Worm (Caenorhabditis elegans) whole organism, L3 larva: ENCODE data around the gene C46E10.8.
A peak's percentile ranks its signal among the peaks of the same experiment; 100 is the strongest.

Experiments used
- R02D3.7 ChIP-seq: fragments of 150-350 bp; optimal IDR thresholded peaks from 2 replicates; lab custom pipeline; 2014; ENCODE audit warnings: missing biosample characterization, missing genetic modification characterization
- ZK546.5 ChIP-seq: sonication (generic microtip); optimal IDR thresholded peaks from 2 replicates; lab custom pipeline; 2017; ENCODE audit warnings: missing biosample characterization, missing genetic modification characterization
- ama-1 ChIP-seq: fragments of 150-350 bp; optimal IDR thresholded peaks from 2 replicates; lab custom pipeline; 2018
- ceh-16 ChIP-seq: sonication (generic microtip); optimal IDR thresholded peaks from 2 replicates; lab custom pipeline; 2017; ENCODE audit warnings: missing biosample characterization, missing genetic modification characterization
- ceh-28 ChIP-seq: fragments of 150-350 bp; optimal IDR thresholded peaks from 2 replicates; lab custom pipeline; 2014; ENCODE audit warnings: missing biosample characterization, missing genetic modification reagents, missing genetic modification characterization
- ceh-9 ChIP-seq: sonication (generic microtip); optimal IDR thresholded peaks from 2 replicates; lab custom pipeline; 2018; ENCODE audit warnings: missing biosample characterization, missing genetic modification characterization
- daf-12 ChIP-seq: fragments of 150-350 bp; optimal IDR thresholded peaks from 2 replicates; lab custom pipeline; 2014; ENCODE audit warnings: missing biosample characterization, missing genetic modification reagents, missing genetic modification characterization
- egl-5 ChIP-seq: fragments of 150-350 bp; optimal IDR thresholded peaks from 2 replicates; lab custom pipeline; 2017; ENCODE audit warnings: missing biosample characterization, missing genetic modification reagents, missing genetic modification characterization, inconsistent platforms
- elt-1 ChIP-seq: fragments of 150-350 bp; optimal IDR thresholded peaks from 2 replicates; lab custom pipeline; 2014; ENCODE audit warnings: missing biosample characterization, missing genetic modification characterization
- elt-2 ChIP-seq: sonication (generic microtip); optimal IDR thresholded peaks from 2 replicates; lab custom pipeline; 2016; ENCODE audit warnings: missing genetic modification reagents, mild to moderate bottlenecking, missing genetic modification characterization, missing compliant biosample characterization
- eor-1 ChIP-seq, 2 experiments: fragments of 150-350 bp; optimal IDR thresholded peaks; 2 replicates each; lab custom pipeline; 2014 to 2018; ENCODE audit warnings: missing biosample characterization in 2 of 2, missing genetic modification characterization in 2 of 2
- fkh-10 ChIP-seq: sonication (generic microtip); optimal IDR thresholded peaks from 2 replicates; lab custom pipeline; 2017; ENCODE audit warnings: missing biosample characterization, missing genetic modification reagents, missing genetic modification characterization
- fkh-2 ChIP-seq: fragments of 150-350 bp; optimal IDR thresholded peaks from 2 replicates; lab custom pipeline; 2014; ENCODE audit warnings: missing biosample characterization, missing genetic modification reagents, missing genetic modification characterization
- jun-1 ChIP-seq: fragments of 150-350 bp; optimal IDR thresholded peaks from 2 replicates; lab custom pipeline; 2014; ENCODE audit warnings: missing biosample characterization, missing genetic modification reagents, missing genetic modification characterization
- lin-15B ChIP-seq: fragments of 150-350 bp; optimal IDR thresholded peaks from 2 replicates; lab custom pipeline; 2014; ENCODE audit warnings: missing biosample characterization, missing genetic modification characterization
- lin-39 ChIP-seq: fragments of 150-350 bp; optimal IDR thresholded peaks from 2 replicates; lab custom pipeline; 2018; ENCODE audit warnings: missing biosample characterization, missing genetic modification reagents, missing genetic modification characterization
- nfya-1 ChIP-seq: sonication (generic microtip); optimal IDR thresholded peaks from 2 replicates; lab custom pipeline; 2017; ENCODE audit warnings: missing genetic modification characterization, mild to moderate bottlenecking, missing compliant biosample characterization, antibody characterized with exemption, moderate library complexity; ENCODE audit not compliant: insufficient read depth
- nhr-11 ChIP-seq: fragments of 150-350 bp; optimal IDR thresholded peaks from 2 replicates; lab custom pipeline; 2014; ENCODE audit warnings: missing biosample characterization, missing genetic modification characterization
- nhr-12 ChIP-seq: fragments of 150-350 bp; optimal IDR thresholded peaks from 2 replicates; lab custom pipeline; 2014; ENCODE audit warnings: missing biosample characterization, missing genetic modification characterization
- nhr-23 ChIP-seq: fragments of 150-350 bp; optimal IDR thresholded peaks from 2 replicates; lab custom pipeline; 2014; ENCODE audit warnings: missing biosample characterization, missing genetic modification reagents, missing genetic modification characterization
- nhr-237 ChIP-seq: fragments of 150-350 bp; optimal IDR thresholded peaks from 2 replicates; lab custom pipeline; 2014; ENCODE audit warnings: missing biosample characterization, missing genetic modification characterization
- nhr-25 ChIP-seq: sonication (generic microtip); optimal IDR thresholded peaks from 2 replicates; lab custom pipeline; 2017; ENCODE audit warnings: missing biosample characterization, missing genetic modification characterization
- nhr-43 ChIP-seq: sonication (generic microtip); optimal IDR thresholded peaks from 2 replicates; lab custom pipeline; 2016; ENCODE audit warnings: mild to moderate bottlenecking, missing genetic modification characterization, missing compliant biosample characterization; ENCODE audit not compliant: poor library complexity, severe bottlenecking
- nhr-67 ChIP-seq: fragments of 150-350 bp; optimal IDR thresholded peaks from 2 replicates; lab custom pipeline; 2014; ENCODE audit warnings: missing biosample characterization, missing genetic modification characterization
- nhr-77 ChIP-seq: fragments of 150-350 bp; optimal IDR thresholded peaks from 2 replicates; lab custom pipeline; 2014; ENCODE audit warnings: missing biosample characterization, missing genetic modification characterization
- pha-4 ChIP-seq: fragments of 150-350 bp; optimal IDR thresholded peaks from 2 replicates; lab custom pipeline; 2014; ENCODE audit warnings: missing biosample characterization, missing genetic modification reagents, missing genetic modification characterization
- pqm-1 ChIP-seq: fragments of 150-350 bp; optimal IDR thresholded peaks from 2 replicates; lab custom pipeline; 2017; ENCODE audit warnings: missing biosample characterization, missing genetic modification characterization, inconsistent platforms
- skn-1 ChIP-seq: fragments of 150-350 bp; optimal IDR thresholded peaks from 2 replicates; lab custom pipeline; 2014; ENCODE audit warnings: missing biosample characterization, missing genetic modification characterization
- snpc-4 ChIP-seq: fragments of 150-350 bp; optimal IDR thresholded peaks from 2 replicates; lab custom pipeline; 2014; ENCODE audit warnings: missing biosample characterization, missing genetic modification characterization
- unc-39 ChIP-seq: sonication (generic microtip); optimal IDR thresholded peaks from 4 replicates; lab custom pipeline; 2017; ENCODE audit warnings: missing biosample characterization, missing genetic modification characterization
- unc-62 ChIP-seq: fragments of 150-350 bp; sonication (generic microtip); optimal IDR thresholded peaks from 4 replicates; lab custom pipeline; 2014; ENCODE audit warnings: missing biosample characterization, missing genetic modification reagents, missing genetic modification characterization
- ztf-11 ChIP-seq: fragments of 150-350 bp; optimal IDR thresholded peaks from 2 replicates; lab custom pipeline; 2014; ENCODE audit warnings: missing biosample characterization, missing genetic modification characterization
- ztf-4 ChIP-seq: fragments of 150-350 bp; optimal IDR thresholded peaks from 2 replicates; lab custom pipeline; 2014; ENCODE audit warnings: missing biosample characterization, missing genetic modification characterization

The C46E10.8 gene

ce11 chrII:3684487-3685067 lies 43.3 kb downstream of the C46E10.8 start:
- TF ChIP-seq pqm-1 (tag; lab: Kevin White, UChicago): peak; percentile 46
- no peak for TF ChIP-seq nhr-67 (tag; lab: Kevin White, UChicago)
- TF ChIP-seq daf-12 (tag; lab: Kevin White, UChicago): no peak
- TF ChIP-seq elt-2 (tag; lab: Kevin White, UChicago): peak; percentile 87
- peak; percentile 83 for TF ChIP-seq ceh-28

- TF ChIP-seq R02D3.7 (peak; percentile 74), nhr-43 (peak; percentile 50), nfya-1 (tag; lab: Kevin White, UChicago) (peak; percentile 81), pha-4 (peak; percentile 81), lin-39 (peak; percentile 45), lin-15B (tag; lab: Kevin White, UChicago) (peak; percentile 65), nhr-77 (tag; lab: Kevin White, UChicago) (no peak), ceh-16 (tag; lab: Kevin White, UChicago) (no peak), elt-2 (tag; lab: Kevin White, UChicago) (peak; percentile 70), snpc-4 (peak; percentile 62), nhr-23 (tag; lab: Kevin White, UChicago) (peak; percentile 65), unc-62 (GFP tag; lab: Kevin White, UChicago) (peak; percentile 63), fkh-10 (GFP tag; lab: Kevin White, UChicago) (no peak), nhr-25 (tag; lab: Kevin White, UChicago) (peak; percentile 85), elt-1 (tag; lab: Kevin White, UChicago) (peak; percentile 44), eor-1 (tag; optimal IDR thresholded peaks at IDR 0.05; lab: Kevin White, UChicago) (no peak), egl-5 (tag; lab: Kevin White, UChicago) (peak; percentile 34), ztf-4 (tag; lab: Kevin White, UChicago) (no peak), jun-1 (tag; lab: Kevin White, UChicago) (no peak), unc-39 (tag; lab: Kevin White, UChicago) (no peak), skn-1 (tag; lab: Kevin White, UChicago) (no peak)
Observed at ce11 chrII:3682770-3683234, 45.1 kb downstream of the C46E10.8 start, which contains the start of gene F19B10.1. F19B10.1 (plus strand) TSS chrII:3683184.

ce11 chrII:3681365-3682083 lies 46.4 kb downstream of the C46E10.8 start, which contains the start of gene F19B10.10:
F19B10.10 (minus strand) TSS chrII:3681415.
- TF ChIP-seq ama-1: no peak
- no peak for TF ChIP-seq ztf-4 (tag; lab: Kevin White, UChicago)
- no peak for TF ChIP-seq unc-62 (GFP tag; lab: Kevin White, UChicago)
- TF ChIP-seq daf-12 (tag; lab: Kevin White, UChicago): no peak
- TF ChIP-seq ztf-11 (tag; lab: Kevin White, UChicago): no peak

ce11 chrII:3680366-3680765 lies 47.5 kb downstream of the C46E10.8 start:
- no peak for TF ChIP-seq fkh-2 (tag; lab: Kevin White, UChicago)
- no peak for TF ChIP-seq ceh-28
- TF ChIP-seq unc-62 (GFP tag; lab: Kevin White, UChicago): no peak
- no peak for TF ChIP-seq ceh-9
- TF ChIP-seq lin-39: no peak
- no peak for TF ChIP-seq elt-1 (tag; lab: Kevin White, UChicago)
- TF ChIP-seq nfya-1 (tag; lab: Kevin White, UChicago): no peak
- TF ChIP-seq pha-4: no peak
- TF ChIP-seq ZK546.5 (tag; lab: Kevin White, UChicago): no peak
- no peak for TF ChIP-seq nhr-237
- TF ChIP-seq elt-2 (tag; lab: Kevin White, UChicago): no peak
- TF ChIP-seq pqm-1 (tag; lab: Kevin White, UChicago): no peak
- no peak for TF ChIP-seq nhr-11 (tag; lab: Kevin White, UChicago)

ce11 chrII:3678978-3679377 lies 48.9 kb downstream of the C46E10.8 start:
- TF ChIP-seq eor-1 (tag; optimal IDR thresholded peaks at IDR 0.05; lab: Kevin White, UChicago): no peak
- TF ChIP-seq nhr-237: no peak
- no peak for TF ChIP-seq elt-1 (tag; lab: Kevin White, UChicago)
- TF ChIP-seq daf-12 (tag; lab: Kevin White, UChicago): no peak
- TF ChIP-seq egl-5 (tag; lab: Kevin White, UChicago): no peak
- no peak for TF ChIP-seq unc-62 (GFP tag; lab: Kevin White, UChicago)
- no peak for TF ChIP-seq nhr-12 (tag; lab: Kevin White, UChicago)
- TF ChIP-seq jun-1 (tag; lab: Kevin White, UChicago): no peak
